Fruit fly (Drosophila melanogaster) whole organism, wandering third instar larva: ENCODE results near the gene CG31821.
A peak's percentile ranks its signal among the peaks of the same experiment; 100 is the strongest.

ENCODE experiments used
- Abd-B ChIP-seq: fragments of >200 bp; optimal IDR thresholded peaks from 2 replicates; lab custom pipeline; 2017; ENCODE audit warnings: missing biosample characterization, missing genetic modification characterization
- CG32264 ChIP-seq: fragments of 200-800 bp; sonication (Bioruptor generic); optimal IDR thresholded peaks from 2 replicates; lab custom pipeline; 2016; ENCODE audit warnings: missing biosample characterization, missing genetic modification characterization
- CG9705 ChIP-seq: fragments of 200-800 bp; sonication (Bioruptor generic); optimal IDR thresholded peaks from 2 replicates; lab custom pipeline; 2018; ENCODE audit warnings: missing biosample characterization, mild to moderate bottlenecking, missing genetic modification characterization
- CrebA ChIP-seq: fragments of 200-800 bp; sonication (Bioruptor generic); optimal IDR thresholded peaks from 2 replicates; lab custom pipeline; 2016; ENCODE audit warnings: missing biosample characterization, mild to moderate bottlenecking, missing genetic modification characterization, borderline replicate concordance
- Dif ChIP-seq: fragments of 200-275, 200-300 bp; sonication (Bioruptor generic); optimal IDR thresholded peaks from 2 replicates; lab custom pipeline; 2018; ENCODE audit warnings: missing biosample characterization, missing genetic modification characterization; ENCODE audit not compliant: partially characterized antibody
- GATAd ChIP-seq: sonication (Bioruptor generic); optimal IDR thresholded peaks from 2 replicates; lab custom pipeline; 2016; ENCODE audit warnings: missing biosample characterization, missing genetic modification characterization
- HLH106 ChIP-seq: fragments of 200-800 bp; optimal IDR thresholded peaks from 3 replicates; lab custom pipeline; 2019; ENCODE audit warnings: missing biosample characterization, mild to moderate bottlenecking, missing genetic modification characterization, moderate library complexity
- Hnf4 ChIP-seq: fragments of 200-800 bp; sonication (Bioruptor generic); optimal IDR thresholded peaks from 2 replicates; lab custom pipeline; 2016; ENCODE audit warnings: missing biosample characterization, mild to moderate bottlenecking, missing genetic modification characterization
- Hr78 ChIP-seq: fragments of >200 bp; optimal IDR thresholded peaks from 2 replicates; lab custom pipeline; 2017; ENCODE audit warnings: missing biosample characterization, missing genetic modification characterization
- Hr83 ChIP-seq: fragments of 200-300 bp; sonication (Bioruptor generic); optimal IDR thresholded peaks from 2 replicates; lab custom pipeline; 2016; ENCODE audit warnings: missing biosample characterization, mild to moderate bottlenecking, missing genetic modification characterization, moderate library complexity; ENCODE audit not compliant: poor library complexity, severe bottlenecking
- Jra ChIP-seq: sonication (Bioruptor generic); optimal IDR thresholded peaks from 2 replicates; lab custom pipeline; 2016; ENCODE audit warnings: missing biosample characterization, missing genetic modification characterization
- Mio ChIP-seq: sonication (Bioruptor generic); optimal IDR thresholded peaks from 2 replicates; lab custom pipeline; 2016; ENCODE audit warnings: missing biosample characterization, missing genetic modification characterization
- Myc ChIP-seq: fragments of >200 bp; optimal IDR thresholded peaks from 2 replicates; lab custom pipeline; 2017
- N ChIP-seq: fragments of >200 bp; optimal IDR thresholded peaks from 2 replicates; lab custom pipeline; 2018; ENCODE audit warnings: missing biosample characterization, missing external identifiers, missing genetic modification characterization
- OdsH ChIP-seq: fragments of 200-800 bp; sonication (Bioruptor generic); optimal IDR thresholded peaks from 2 replicates; lab custom pipeline; 2016; ENCODE audit warnings: missing biosample characterization, mild to moderate bottlenecking, missing genetic modification characterization
- Rel ChIP-seq, 2 experiments: fragments of 200-800 bp; sonication (Bioruptor generic) in 1 of 2; optimal IDR thresholded peaks; 2 replicates in 1 of 2; 3 replicates in 1 of 2; lab custom pipeline; 2016 to 2019; ENCODE audit warnings: mild to moderate bottlenecking in 2 of 2, missing biosample characterization in 2 of 2, missing genetic modification characterization in 2 of 2, moderate library complexity in 1 of 2
- Sp1 ChIP-seq: fragments of 200-800 bp; sonication (Bioruptor generic); optimal IDR thresholded peaks from 3 replicates; lab custom pipeline; 2019; ENCODE audit warnings: missing biosample characterization, mild to moderate bottlenecking, missing genetic modification characterization, moderate library complexity
- Vsx2 ChIP-seq: fragments of 200-300, 225-300 bp; sonication (Bioruptor generic); optimal IDR thresholded peaks from 2 replicates; lab custom pipeline; 2018; ENCODE audit warnings: missing biosample characterization, missing genetic modification characterization; ENCODE audit not compliant: partially characterized antibody
- br ChIP-seq: fragments of 200-800 bp; sonication (Bioruptor generic); optimal IDR thresholded peaks from 2 replicates; lab custom pipeline; 2016; ENCODE audit warnings: missing biosample characterization, missing genetic modification characterization
- brk ChIP-seq: fragments of 200-800 bp; sonication (Bioruptor generic); optimal IDR thresholded peaks from 2 replicates; lab custom pipeline; 2016; ENCODE audit warnings: missing biosample characterization, mild to moderate bottlenecking, missing genetic modification characterization
- dl ChIP-seq, 2 experiments: fragments of 175-275, 200-275 bp in 1 of 2; fragments of 200-275 bp in 1 of 2; sonication (Bioruptor generic); optimal IDR thresholded peaks; lab custom pipeline; 2018; ENCODE audit warnings: mild to moderate bottlenecking in 2 of 2, missing biosample characterization in 2 of 2, missing genetic modification characterization in 2 of 2, moderate library complexity in 2 of 2; ENCODE audit not compliant: partially characterized antibody in 2 of 2, insufficient read depth in 1 of 2
- dmrt93B ChIP-seq: fragments of 200-800 bp; sonication (Bioruptor generic); optimal IDR thresholded peaks from 2 replicates; lab custom pipeline; 2018; ENCODE audit warnings: missing biosample characterization, mild to moderate bottlenecking, missing genetic modification characterization
- dsf ChIP-seq: sonication (Bioruptor generic); optimal IDR thresholded peaks from 2 replicates; lab custom pipeline; 2016; ENCODE audit warnings: missing biosample characterization, missing genetic modification characterization, borderline replicate concordance
- ey ChIP-seq: fragments of 200-800 bp; sonication (Bioruptor generic); optimal IDR thresholded peaks from 2 replicates; lab custom pipeline; 2016; ENCODE audit warnings: missing biosample characterization, missing genetic modification characterization
- foxo ChIP-seq, 2 experiments: fragments of 200-800 bp; sonication (Bioruptor generic); optimal IDR thresholded peaks; 2 replicates in 1 of 2; 3 replicates in 1 of 2; lab custom pipeline; 2016 to 2017; ENCODE audit warnings: missing biosample characterization in 2 of 2, missing genetic modification characterization in 2 of 2
- h ChIP-seq: fragments of 200-800 bp; sonication (Bioruptor generic); optimal IDR thresholded peaks from 3 replicates; lab custom pipeline; 2016; ENCODE audit warnings: missing biosample characterization, mild to moderate bottlenecking, missing genetic modification characterization
- jim ChIP-seq: fragments of 175-275, 200-325 bp; sonication (Bioruptor generic); optimal IDR thresholded peaks from 2 replicates; lab custom pipeline; 2016; ENCODE audit warnings: missing biosample characterization, mild to moderate bottlenecking, missing genetic modification characterization
- lola ChIP-seq: fragments of >200 bp; optimal IDR thresholded peaks from 2 replicates; lab custom pipeline; 2017; ENCODE audit warnings: missing biosample characterization, missing genetic modification characterization
- pan ChIP-seq: fragments of >200 bp; optimal IDR thresholded peaks from 2 replicates; lab custom pipeline; 2017
- psq ChIP-seq: fragments of 200-800 bp; sonication (Bioruptor generic); optimal IDR thresholded peaks from 3 replicates; lab custom pipeline; 2017; ENCODE audit warnings: missing biosample characterization, mild to moderate bottlenecking, missing genetic modification characterization, moderate library complexity
- rgr ChIP-seq: fragments of 200-800 bp; sonication (Bioruptor generic); optimal IDR thresholded peaks from 3 replicates; lab custom pipeline; 2016; ENCODE audit warnings: missing biosample characterization, mild to moderate bottlenecking, missing genetic modification characterization
- sage ChIP-seq: fragments of 200-800 bp; sonication (Bioruptor generic); optimal IDR thresholded peaks from 2 replicates; lab custom pipeline; 2016; ENCODE audit warnings: missing biosample characterization, mild to moderate bottlenecking, missing genetic modification characterization
- sv ChIP-seq: fragments of 200-800 bp; sonication (Bioruptor generic); optimal IDR thresholded peaks from 3 replicates; lab custom pipeline; 2016; ENCODE audit warnings: missing biosample characterization, missing genetic modification characterization
- tai ChIP-seq: sonication (Bioruptor generic); optimal IDR thresholded peaks from 2 replicates; lab custom pipeline; 2016; ENCODE audit warnings: missing biosample characterization, missing genetic modification characterization
- usp ChIP-seq: fragments of >200 bp; optimal IDR thresholded peaks from 2 replicates; lab custom pipeline; 2017; ENCODE audit warnings: missing biosample characterization, missing genetic modification characterization
- woc ChIP-seq: sonication (Bioruptor generic); optimal IDR thresholded peaks from 2 replicates; lab custom pipeline; 2016; ENCODE audit warnings: missing biosample characterization, mild to moderate bottlenecking, missing genetic modification characterization

Gene CG31821

DNA sequence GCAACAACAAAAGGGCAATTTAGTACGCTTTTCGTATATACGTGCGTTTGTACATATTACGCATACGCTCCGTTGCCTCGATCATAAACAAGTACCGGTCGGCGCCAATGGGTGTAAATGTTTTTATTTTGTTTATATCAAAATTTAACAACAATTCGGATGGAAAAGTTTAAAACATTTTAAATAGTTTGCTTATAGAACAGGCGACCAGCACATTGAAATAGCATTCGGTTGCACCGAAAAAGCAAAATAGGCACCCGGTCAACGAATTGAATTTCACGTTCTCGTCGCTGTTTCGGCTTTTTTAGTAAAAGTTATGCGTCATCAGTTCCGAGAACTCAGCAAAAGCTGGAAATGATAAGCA is 11.4 kb upstream of the CG31821 start:
- TF ChIP-seq sv = no peak
- peak; percentile 58 for TF ChIP-seq CrebA (GFP tag; lab: Kevin White, UChicago)
- peak; percentile 52 for TF ChIP-seq br (GFP tag; lab: Kevin White, UChicago)
- TF ChIP-seq foxo (GFP tag; optimal IDR thresholded peaks at IDR 0.05; lab: Kevin White, UChicago) = no peak
- TF ChIP-seq Jra (GFP tag; lab: Kevin White, UChicago) = peak; percentile 77
- no peak for TF ChIP-seq Hnf4 (GFP tag; lab: Kevin White, UChicago)
- TF ChIP-seq woc (GFP tag; lab: Kevin White, UChicago) = no peak
- peak; percentile 9 for TF ChIP-seq h (GFP tag; lab: Kevin White, UChicago)
- TF ChIP-seq Hr78 (GFP tag; lab: Kevin White, UChicago) = no peak
- TF ChIP-seq brk = no peak
- no peak for TF ChIP-seq dl (GFP tag; optimal IDR thresholded peaks at IDR 0.05; lab: Kevin White, UChicago; ENCODE audit: insufficient read depth in 1 of 2, partially characterized antibody in 2 of 2)
- peak; percentile 73 for TF ChIP-seq Rel (GFP tag; optimal IDR thresholded peaks at IDR 0.05; lab: Kevin White, UChicago)
- no peak for TF ChIP-seq Rel (tag; optimal IDR thresholded peaks at IDR 0.05; lab: Kevin White, UChicago)

DNA sequence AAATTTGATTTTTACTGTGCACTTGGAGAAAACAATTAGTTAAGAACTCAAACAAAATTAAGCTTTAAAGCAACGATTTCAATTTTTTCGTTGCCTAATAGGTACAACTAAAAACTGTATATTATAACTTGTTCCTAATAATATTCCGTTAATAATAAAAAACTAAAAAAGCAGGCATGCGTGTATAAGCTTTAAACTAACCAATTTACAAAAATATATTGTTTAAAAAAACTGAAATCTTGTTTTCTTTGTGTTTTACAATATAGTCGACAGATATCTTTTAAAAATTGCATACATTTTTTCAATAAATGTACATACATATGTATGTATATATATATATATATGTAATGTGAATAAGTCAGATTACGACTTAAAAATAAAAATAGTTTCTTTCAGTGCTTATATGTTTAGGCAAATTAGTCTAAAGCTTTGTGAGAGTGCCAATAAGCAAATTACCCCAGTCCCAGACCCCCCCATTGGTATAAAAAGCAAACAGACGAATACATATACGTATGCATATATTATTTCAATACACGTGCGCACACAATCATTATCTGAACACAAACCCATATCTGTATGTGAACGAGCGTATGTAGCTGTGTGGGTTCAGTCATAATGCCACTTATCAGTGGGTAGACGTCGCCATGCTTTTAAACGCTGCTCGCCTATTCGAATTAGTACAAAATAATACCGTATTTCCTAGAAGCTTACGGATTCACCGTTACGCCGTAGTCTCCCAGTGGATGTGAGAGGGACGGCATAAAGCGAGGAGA is 10.9 kb upstream of the CG31821 start:
- peak; percentile 65 for TF ChIP-seq Sp1 (GFP tag; lab: Kevin White, UChicago)
- peak in 1 of 2 experiments; percentile 40 for TF ChIP-seq foxo (GFP tag; optimal IDR thresholded peaks at IDR 0.05; lab: Kevin White, UChicago)
- TF ChIP-seq CrebA (GFP tag; lab: Kevin White, UChicago) = no peak
- peak; percentile 47 for TF ChIP-seq dmrt93B (GFP tag; lab: Kevin White, UChicago)
- peak; percentile 1 for TF ChIP-seq CG9705
- TF ChIP-seq rgr (GFP tag; lab: Kevin White, UChicago) = peak; percentile 1
- no peak for TF ChIP-seq Rel (GFP tag; optimal IDR thresholded peaks at IDR 0.05; lab: Kevin White, UChicago)
- peak; percentile 80 for TF ChIP-seq Rel (tag; optimal IDR thresholded peaks at IDR 0.05; lab: Kevin White, UChicago)
- peak; percentile 65 for TF ChIP-seq HLH106 (tag; lab: Kevin White, UChicago)
- TF ChIP-seq psq = peak; percentile 56
- no peak for TF ChIP-seq Vsx2
- TF ChIP-seq sage (GFP tag; lab: Kevin White, UChicago) = no peak
- no peak for TF ChIP-seq br (GFP tag; lab: Kevin White, UChicago)
- TF ChIP-seq h (GFP tag; lab: Kevin White, UChicago) = peak; percentile 72
- peak; percentile 87 for TF ChIP-seq Hr83 (GFP tag; lab: Kevin White, UChicago)
- TF ChIP-seq Dif (GFP tag; lab: Kevin White, UChicago) = peak; percentile 15
- peak; percentile 51 for TF ChIP-seq Hnf4 (GFP tag; lab: Kevin White, UChicago)
- peak; percentile 56 for TF ChIP-seq tai (GFP tag; lab: Kevin White, UChicago)
- no peak for TF ChIP-seq GATAd (GFP tag; lab: Kevin White, UChicago)
- TF ChIP-seq usp (GFP tag; lab: Kevin White, UChicago) = no peak
- TF ChIP-seq dl (GFP tag; optimal IDR thresholded peaks at IDR 0.05; lab: Kevin White, UChicago; ENCODE audit: insufficient read depth in 1 of 2, partially characterized antibody in 2 of 2) = peak; percentile 35 to 46
- TF ChIP-seq, all 38 proteins: peak for 14

DNA sequence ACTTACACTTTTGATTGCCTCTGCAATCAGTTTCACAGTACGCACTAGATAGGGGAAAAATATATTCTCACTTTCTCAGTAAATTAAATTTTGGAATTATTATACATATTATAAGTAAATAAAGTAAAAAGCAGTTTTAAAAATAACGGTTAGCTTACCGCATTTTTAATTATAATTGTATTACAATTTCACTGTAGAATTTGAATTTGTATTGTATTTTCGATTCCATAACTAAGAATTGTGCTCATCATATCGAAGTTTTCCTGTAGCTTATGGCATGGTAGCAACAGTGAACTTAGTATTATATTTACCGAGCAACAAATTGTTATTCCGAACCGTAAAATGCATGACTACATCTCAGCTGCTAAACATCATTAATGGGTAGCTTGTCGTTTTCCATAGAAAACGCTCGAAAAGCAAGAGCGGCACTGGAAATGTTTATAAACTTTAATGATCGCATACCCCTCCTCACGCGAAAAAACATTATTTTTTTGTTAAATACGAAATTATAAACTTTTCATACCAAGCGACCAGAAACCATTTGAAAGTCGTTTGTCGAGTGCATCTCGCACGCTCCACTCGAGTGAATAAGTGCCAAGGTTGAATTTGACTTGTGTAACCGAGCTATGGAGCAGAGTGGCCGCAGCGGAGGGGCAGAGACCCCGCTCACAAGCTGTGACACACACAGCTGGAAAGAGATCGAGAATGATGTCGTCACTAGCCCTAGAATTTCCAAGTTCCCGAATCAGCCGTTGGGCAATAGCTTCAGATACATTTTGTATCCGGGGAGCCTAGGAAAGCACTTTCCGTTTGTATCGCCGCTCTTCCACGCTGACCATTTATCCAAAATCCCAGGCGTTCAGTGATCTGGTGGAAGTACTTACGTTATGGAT is 10.0 kb upstream of the CG31821 start:
- TF ChIP-seq Hnf4 (GFP tag; lab: Kevin White, UChicago) (peak; percentile 39), foxo (GFP tag; optimal IDR thresholded peaks at IDR 0.05; lab: Kevin White, UChicago) (peak in 1 of 2 experiments; percentile 90), Dif (GFP tag; lab: Kevin White, UChicago) (peak; percentile 31), woc (GFP tag; lab: Kevin White, UChicago) (peak; percentile 39), lola (GFP tag; lab: Kevin White, UChicago) (no peak), Hr78 (GFP tag; lab: Kevin White, UChicago) (no peak), CG9705 (peak; percentile 81), Abd-B (GFP tag; lab: Kevin White, UChicago) (no peak), psq (peak; percentile 89), jim (GFP tag; lab: Kevin White, UChicago) (no peak), GATAd (GFP tag; lab: Kevin White, UChicago) (no peak), Rel (GFP tag; optimal IDR thresholded peaks at IDR 0.05; lab: Kevin White, UChicago) (peak; percentile 43), Rel (tag; optimal IDR thresholded peaks at IDR 0.05; lab: Kevin White, UChicago) (no peak), OdsH (GFP tag; lab: Kevin White, UChicago) (peak; percentile 95), Mio (GFP tag; lab: Kevin White, UChicago) (no peak), dsf (GFP tag; lab: Kevin White, UChicago) (peak; percentile 44), sage (GFP tag; lab: Kevin White, UChicago) (peak; percentile 30), Vsx2 (no peak), pan (no peak), CG32264 (GFP tag; lab: Kevin White, UChicago) (no peak), Jra (GFP tag; lab: Kevin White, UChicago) (no peak), dl (GFP tag; optimal IDR thresholded peaks at IDR 0.05; lab: Kevin White, UChicago; ENCODE audit: insufficient read depth in 1 of 2, partially characterized antibody in 2 of 2) (no peak), rgr (GFP tag; lab: Kevin White, UChicago) (peak; percentile 94), usp (GFP tag; lab: Kevin White, UChicago) (no peak), N (GFP tag; lab: Kevin White, UChicago) (no peak), brk (peak; percentile 52), CrebA (GFP tag; lab: Kevin White, UChicago) (peak; percentile 30), tai (GFP tag; lab: Kevin White, UChicago) (peak; percentile 53), sv (peak; percentile 77), HLH106 (tag; lab: Kevin White, UChicago) (peak; percentile 94), ey (GFP tag; lab: Kevin White, UChicago) (peak; percentile 79), Hr83 (GFP tag; lab: Kevin White, UChicago) (no peak), Myc (lab: Kevin White, UChicago) (no peak)
